Worm (Caenorhabditis elegans): ENCODE data around the gene sld-5.

ce11 chrV:20237429-20237828 lies at the start of gene sld-5:
- TF ChIP-seq fkh-10 (GFP tag; optimal IDR thresholded peaks at IDR 0.05), result no peak
- no peak for TF ChIP-seq T23F11.4 (GFP tag; optimal IDR thresholded peaks at IDR 0.05)
- no peak for TF ChIP-seq eyg-1 (tag; optimal IDR thresholded peaks at IDR 0.05)
